Fruit fly (Drosophila melanogaster) whole organism, prepupa: ENCODE measurements around the gene net.

Experiments
- Blimp-1 ChIP-seq: fragments of 200-800 bp; sonication (Bioruptor generic); optimal IDR thresholded peaks from 3 replicates; lab custom pipeline; 2017; ENCODE audit warnings: missing biosample characterization, missing genetic modification characterization, mild to moderate bottlenecking, moderate library complexity, missing genetic modification reagents
- CG10669 ChIP-seq: fragments of 200-800 bp; sonication (Bioruptor generic); optimal IDR thresholded peaks from 3 replicates; lab custom pipeline; 2018; ENCODE audit warnings: missing biosample characterization, mild to moderate bottlenecking, missing genetic modification characterization, moderate library complexity
- CG6276 ChIP-seq: fragments of 200-800 bp; sonication (Bioruptor generic); optimal IDR thresholded peaks from 2 replicates; lab custom pipeline; 2017; ENCODE audit warnings: missing biosample characterization, mild to moderate bottlenecking, missing genetic modification characterization
- CG7368 ChIP-seq: fragments of 200-800 bp; sonication (Bioruptor generic); optimal IDR thresholded peaks from 3 replicates; lab custom pipeline; 2016; ENCODE audit warnings: missing biosample characterization, missing genetic modification characterization
- CG8319 ChIP-seq: fragments of 200-800 bp; sonication (Bioruptor generic); optimal IDR thresholded peaks from 3 replicates; lab custom pipeline; 2016; ENCODE audit warnings: missing biosample characterization, missing genetic modification characterization
- Eip78C ChIP-seq: fragments of 200-800 bp; sonication (Bioruptor generic); peaks from one replicate; lab custom pipeline; 2016; ENCODE audit warnings: missing biosample characterization, missing genetic modification characterization
- Ets21C ChIP-seq: fragments of 200-800 bp; sonication (Bioruptor generic); optimal IDR thresholded peaks from 3 replicates; lab custom pipeline; 2016; ENCODE audit warnings: missing biosample characterization, missing genetic modification characterization
- Gug ChIP-seq: fragments of 200-800 bp; sonication (Bioruptor generic); IDR thresholded peaks from 2 replicates; pipeline ENCODE4 v1.3.6; 2022; ENCODE audit warnings: missing biosample characterization, missing genetic modification characterization
- Smox ChIP-seq: fragments of 200-800 bp; sonication (Bioruptor generic); optimal IDR thresholded peaks from 3 replicates; lab custom pipeline; 2016; ENCODE audit warnings: missing biosample characterization, missing genetic modification characterization
- Sox102F ChIP-seq: fragments of 200-800 bp; sonication (Bioruptor generic); optimal IDR thresholded peaks from 2 replicates; lab custom pipeline; 2016; ENCODE audit warnings: missing biosample characterization, mild to moderate bottlenecking, missing genetic modification characterization
- achi ChIP-seq: fragments of 200-800 bp; sonication (Bioruptor generic); optimal IDR thresholded peaks from 3 replicates; lab custom pipeline; 2016; ENCODE audit warnings: missing biosample characterization, missing genetic modification characterization
- fkh ChIP-seq: fragments of 200-800 bp; sonication (Bioruptor generic); optimal IDR thresholded peaks from 3 replicates; lab custom pipeline; 2017; ENCODE audit warnings: missing biosample characterization, mild to moderate bottlenecking, missing genetic modification characterization, moderate library complexity

DNA sequence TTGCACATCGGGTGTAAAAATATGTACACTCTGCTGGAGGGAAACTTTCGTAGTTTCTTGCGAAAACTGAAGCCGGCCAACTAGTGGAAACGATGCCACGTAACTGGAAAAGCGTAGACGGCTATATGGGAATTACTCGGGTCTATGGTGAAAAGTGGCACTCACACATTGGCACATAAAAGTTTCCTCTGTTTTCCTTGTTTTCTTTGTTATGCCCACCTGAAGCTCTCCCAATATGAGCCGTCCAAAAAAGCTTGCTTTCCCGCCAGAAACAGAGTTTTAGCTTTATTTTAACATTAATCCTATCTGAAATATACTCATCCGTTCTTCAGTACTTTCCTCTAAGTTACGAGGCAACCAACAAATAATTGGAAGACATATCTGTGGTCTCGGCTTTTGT lies 43.5 kb upstream of the net start, which contains the start of gene CG3164:
- TF ChIP-seq Blimp-1 (no peak), Sox102F (GFP tag; lab: Kevin White, UChicago) (no peak), CG6276 (GFP tag; lab: Kevin White, UChicago) (no peak), achi (no peak), CG8319 (GFP tag; lab: Kevin White, UChicago) (no peak), CG7368 (GFP tag; lab: Kevin White, UChicago) (no peak), fkh (GFP tag; lab: Kevin White, UChicago) (no peak), Smox (GFP tag; lab: Kevin White, UChicago) (no peak), Ets21C (GFP tag; lab: Kevin White, UChicago) (no peak), Eip78C (GFP tag; lab: Kevin White, UChicago) (no peak), CG10669 (GFP tag; lab: Kevin White, UChicago) (no peak), Gug (no peak)
